Worm (Caenorhabditis elegans): ENCODE data around the gene C03B1.14.

DNA sequence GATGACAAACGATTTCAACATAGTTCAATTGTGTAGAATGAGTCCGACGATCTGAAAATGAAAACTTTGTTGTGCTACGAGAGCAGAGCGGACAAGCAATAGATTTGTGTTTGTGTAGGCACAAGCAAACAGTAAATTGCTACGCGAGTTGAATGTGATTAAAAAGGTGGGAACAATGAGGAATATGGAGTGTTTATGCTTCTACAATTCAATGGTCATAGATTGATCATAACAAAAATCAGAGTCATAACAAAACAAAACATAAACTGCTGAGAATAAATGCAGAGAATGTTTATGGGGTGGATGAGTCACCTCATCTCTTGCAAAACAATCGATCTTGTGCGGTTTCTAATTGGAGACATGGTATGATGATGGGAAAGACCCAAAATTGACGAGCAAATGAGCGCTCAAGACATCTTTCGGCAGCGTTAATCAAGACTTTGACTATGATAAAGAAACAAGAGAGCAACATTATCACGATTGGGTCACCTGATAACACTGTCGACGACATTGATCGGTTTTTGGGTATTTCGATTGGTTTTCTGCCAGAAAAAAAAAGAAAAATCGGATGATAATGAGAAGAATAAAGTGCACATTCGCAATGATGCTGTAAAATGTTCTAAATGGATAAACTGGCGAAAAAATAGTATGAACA, 17.2 kb upstream of the C03B1.14 start, which contains the start of gene lmp-1:
- TF ChIP-seq lsy-2 (tag; optimal IDR thresholded peaks at IDR 0.05) (no peak), pag-3 (tag; optimal IDR thresholded peaks at IDR 0.05; ENCODE audit: borderline replicate concordance, insufficient read depth) (no peak)

Data from whole organism, L1 larva.